Fruit fly (Drosophila melanogaster): ENCODE measurements around the gene CG4229.
"Not testable (repeated sequence)": the region's sequence is repeated elsewhere in the genome, so short reads cannot be mapped to it uniquely, and the experiment has no call there.

The CG4229 gene

DNA sequence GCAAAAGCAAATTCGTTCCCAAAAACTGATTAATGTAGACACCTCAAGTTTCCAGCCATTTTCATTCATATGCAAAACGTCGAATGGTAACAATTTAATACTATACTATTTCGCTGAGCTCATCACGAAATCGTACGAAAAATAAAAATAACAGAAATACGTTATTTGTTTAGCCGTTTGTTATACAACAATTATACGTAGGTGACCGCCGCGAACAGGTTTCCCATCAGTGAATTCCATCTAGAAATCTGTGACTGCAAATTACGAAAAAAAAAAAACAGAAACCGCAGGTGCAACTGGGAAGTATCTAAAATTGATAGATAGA is 15.1 kb downstream of the CG4229 start:
- TF ChIP-seq psq (optimal IDR thresholded peaks at IDR 0.05) (no peak), Myc (optimal IDR thresholded peaks at IDR 0.05) (no peak), insv (optimal IDR thresholded peaks at IDR 0.05) (no peak), h (optimal IDR thresholded peaks at IDR 0.05) (no peak), Sin3A (optimal IDR thresholded peaks at IDR 0.05) (no peak), ttk (optimal IDR thresholded peaks at IDR 0.05) (no peak)

DNA sequence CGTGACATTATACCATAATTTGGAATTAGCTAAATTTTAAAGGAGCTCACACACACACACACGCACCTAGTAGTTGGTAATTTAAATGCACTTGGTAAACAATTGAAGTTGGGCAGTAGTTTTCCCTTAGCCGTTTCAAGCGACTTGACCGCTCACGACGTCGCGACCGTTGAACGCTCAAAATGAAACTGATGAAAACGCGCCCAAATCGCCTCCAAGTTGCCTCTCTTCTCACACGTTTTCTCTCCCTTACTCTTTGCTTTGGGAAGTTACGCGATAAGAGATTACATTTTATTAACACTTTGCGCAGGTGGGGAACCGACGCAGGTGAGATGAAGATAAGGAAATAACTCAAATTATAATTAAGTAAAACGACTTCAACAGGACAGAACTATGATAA is 15.6 kb downstream of the CG4229 start:
- TF ChIP-seq Myc (optimal IDR thresholded peaks at IDR 0.05): no peak
- no peak for TF ChIP-seq ttk (optimal IDR thresholded peaks at IDR 0.05)
- no peak for TF ChIP-seq psq (optimal IDR thresholded peaks at IDR 0.05)
- TF ChIP-seq insv (optimal IDR thresholded peaks at IDR 0.05): no peak
- no peak for TF ChIP-seq Sin3A (optimal IDR thresholded peaks at IDR 0.05)
- no peak for TF ChIP-seq h (optimal IDR thresholded peaks at IDR 0.05)

DNA sequence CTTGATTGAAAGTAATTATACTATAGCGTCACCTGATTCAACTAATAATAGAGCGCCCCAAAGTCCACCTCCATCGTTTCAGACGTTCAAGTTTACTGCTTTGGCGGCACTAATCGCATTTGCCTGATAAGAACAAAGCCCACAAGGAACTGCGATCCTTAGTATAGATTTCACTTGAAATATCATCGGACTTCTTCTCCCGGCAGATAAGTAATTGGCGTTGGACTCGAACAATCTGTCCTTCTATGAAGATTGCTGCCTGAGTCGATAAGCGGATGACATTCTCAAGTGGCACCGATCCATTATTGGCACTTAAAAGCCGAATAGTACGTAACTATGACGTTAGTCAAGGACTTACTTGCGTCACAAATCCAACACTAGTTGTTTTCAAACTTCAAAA is 16.6 kb downstream of the CG4229 start, which contains the start of gene Mipp1:
Gene Mipp1, minus strand, starts transcription at position 101 of the 400 bp plus-strand sequence.
- not testable (repeated sequence) for TF ChIP-seq ttk, insv, psq (optimal IDR thresholded peaks at IDR 0.05)

- TF ChIP-seq Sin3A (optimal IDR thresholded peaks at IDR 0.05) (no peak), ttk (optimal IDR thresholded peaks at IDR 0.05) (no peak), psq (optimal IDR thresholded peaks at IDR 0.05) (no peak), Myc (optimal IDR thresholded peaks at IDR 0.05) (no peak), insv (optimal IDR thresholded peaks at IDR 0.05) (no peak)
These were observed 17.8 kb downstream of the CG4229 start, which contains the start of gene mbf1 for dm6 chr3L:16574307-16574946. TSS of gene mbf1 (plus strand) at chr3L:16574436.

- TF ChIP-seq insv (optimal IDR thresholded peaks at IDR 0.05): no peak
- TF ChIP-seq h (optimal IDR thresholded peaks at IDR 0.05): no peak
These were observed 23.4 kb downstream of the CG4229 start, which contains the start of gene nxf2 for dm6 chr3L:16580049-16580448. TSS of gene nxf2 (minus strand) at chr3L:16580306.

- no peak for TF ChIP-seq Sin3A (optimal IDR thresholded peaks at IDR 0.05)
These were observed 24.6 kb downstream of the CG4229 start, which contains the start of gene Smn for dm6 chr3L:16581201-16581705. TSS of gene Smn (minus strand) at chr3L:16581547.

- TF ChIP-seq psq (optimal IDR thresholded peaks at IDR 0.05): no peak
- TF ChIP-seq Sin3A (optimal IDR thresholded peaks at IDR 0.05): no peak
- no peak for TF ChIP-seq Myc (optimal IDR thresholded peaks at IDR 0.05)
- TF ChIP-seq ttk (optimal IDR thresholded peaks at IDR 0.05): no peak
- TF ChIP-seq h (optimal IDR thresholded peaks at IDR 0.05): no peak
- no peak for TF ChIP-seq insv (optimal IDR thresholded peaks at IDR 0.05)
These were observed 26.2 kb downstream of the CG4229 start, which contains the start of gene Rpn12 for dm6 chr3L:16582678-16583315. TSS of gene Rpn12 (plus strand) at chr3L:16583028.

dm6 chr3L:16584074-16584578 is 27.5 kb downstream of the CG4229 start, which contains the start of gene UQCR-C2:
TSS of gene UQCR-C2 (plus strand) at chr3L:16584124.
- TF ChIP-seq insv (optimal IDR thresholded peaks at IDR 0.05) (no peak), psq (optimal IDR thresholded peaks at IDR 0.05) (no peak), Myc (optimal IDR thresholded peaks at IDR 0.05) (no peak), ttk (optimal IDR thresholded peaks at IDR 0.05) (no peak), Sin3A (optimal IDR thresholded peaks at IDR 0.05) (no peak), h (optimal IDR thresholded peaks at IDR 0.05) (no peak)

DNA sequence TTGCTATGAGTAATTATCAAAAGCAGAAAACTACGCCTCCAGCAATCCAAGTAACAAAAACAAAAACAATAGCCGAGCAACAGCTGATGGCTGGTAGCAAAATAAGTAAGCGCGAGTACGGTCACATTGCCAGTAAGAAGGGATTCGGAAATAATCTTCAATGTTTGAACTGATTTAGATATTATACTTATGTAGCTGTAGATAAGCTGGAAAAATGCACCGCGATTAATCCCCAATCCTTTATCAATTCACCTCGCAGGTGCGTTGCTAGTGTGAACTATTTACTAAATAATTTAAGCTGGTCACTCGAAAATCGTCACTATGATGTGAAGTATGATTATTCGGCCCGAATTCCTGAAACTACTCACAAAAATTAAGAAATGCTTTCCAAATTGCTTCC is 30.4 kb downstream of the CG4229 start, which contains the start of the genes Syx8 and CG32163:
Gene Syx8, minus strand, starts transcription at position 69 of the 400 bp plus-strand sequence.
Gene CG32163, plus strand, starts transcription at position 169 of the 400 bp plus-strand sequence.
- TF ChIP-seq ttk (optimal IDR thresholded peaks at IDR 0.05) (no peak), h (optimal IDR thresholded peaks at IDR 0.05) (no peak), insv (optimal IDR thresholded peaks at IDR 0.05) (no peak), Myc (optimal IDR thresholded peaks at IDR 0.05) (no peak)

DNA sequence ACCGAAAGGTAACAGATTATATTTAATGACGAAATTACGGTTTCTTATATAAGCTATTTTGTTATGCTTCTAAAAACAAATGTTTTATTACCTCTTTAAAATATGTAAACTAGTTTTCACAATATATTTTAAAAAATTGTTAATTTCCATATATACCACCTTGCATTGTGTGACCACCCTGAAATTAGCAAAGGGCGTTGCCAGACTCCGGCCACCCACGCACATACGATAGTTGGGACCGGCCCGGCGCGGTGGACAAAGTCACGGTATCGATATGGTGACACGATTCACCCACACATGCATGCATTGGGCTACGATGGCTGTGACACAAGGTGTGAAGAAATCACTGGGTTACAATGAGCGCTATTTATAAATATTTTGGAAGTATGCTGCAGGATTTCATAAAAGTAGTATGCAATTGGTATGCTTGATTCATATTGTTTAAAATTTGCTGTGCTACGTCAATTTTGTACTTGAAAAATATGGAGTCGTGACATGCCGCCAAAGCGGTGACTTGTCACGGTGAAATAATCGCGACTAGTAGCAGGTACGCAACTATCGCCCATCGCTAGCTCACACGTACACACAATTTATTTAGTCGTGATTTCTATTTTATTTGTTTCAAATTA is 31.5 kb downstream of the CG4229 start:
- TF ChIP-seq psq (optimal IDR thresholded peaks at IDR 0.05) (no peak), insv (optimal IDR thresholded peaks at IDR 0.05) (no peak), Sin3A (optimal IDR thresholded peaks at IDR 0.05) (no peak), ttk (optimal IDR thresholded peaks at IDR 0.05) (no peak), h (optimal IDR thresholded peaks at IDR 0.05) (no peak), Myc (optimal IDR thresholded peaks at IDR 0.05) (no peak)

DNA sequence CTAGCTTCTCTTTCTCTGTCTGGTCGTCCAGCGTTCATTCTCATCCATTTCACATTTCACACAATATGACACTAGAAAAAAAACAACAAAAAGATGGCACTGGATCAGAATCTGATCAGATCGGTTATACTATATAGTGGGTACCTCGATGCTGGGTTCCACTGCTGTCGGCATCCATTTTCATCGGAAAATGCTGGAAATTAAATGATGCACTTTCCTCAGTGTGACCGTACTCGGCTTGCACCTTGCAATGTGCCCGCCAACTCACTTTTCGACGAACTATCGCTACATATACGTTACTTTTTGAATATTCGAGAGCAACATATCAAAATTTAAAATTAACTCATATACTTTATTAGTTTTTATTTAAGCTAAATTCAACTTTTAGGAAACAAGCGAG is 34.2 kb downstream of the CG4229 start, which contains the start of gene tra:
Gene tra, minus strand, starts transcription at position 191 of the 400 bp plus-strand sequence.
- TF ChIP-seq Myc (optimal IDR thresholded peaks at IDR 0.05): no peak
- no peak for TF ChIP-seq ttk (optimal IDR thresholded peaks at IDR 0.05)
- TF ChIP-seq Sin3A (optimal IDR thresholded peaks at IDR 0.05): no peak
- no peak for TF ChIP-seq h (optimal IDR thresholded peaks at IDR 0.05)
- TF ChIP-seq insv (optimal IDR thresholded peaks at IDR 0.05): no peak
- TF ChIP-seq psq (optimal IDR thresholded peaks at IDR 0.05): no peak

- TF ChIP-seq ttk (optimal IDR thresholded peaks at IDR 0.05): no peak
- TF ChIP-seq Myc (optimal IDR thresholded peaks at IDR 0.05): no peak
- no peak for TF ChIP-seq h (optimal IDR thresholded peaks at IDR 0.05)
- TF ChIP-seq Sin3A (optimal IDR thresholded peaks at IDR 0.05): no peak
- TF ChIP-seq psq (optimal IDR thresholded peaks at IDR 0.05): no peak
- TF ChIP-seq insv (optimal IDR thresholded peaks at IDR 0.05): no peak
These were observed 38.4 kb downstream of the CG4229 start, which contains the start of the genes spd-2 and Apl for dm6 chr3L:16594922-16595518. TSS of gene spd-2 (minus strand) at chr3L:16595014. TSS of gene Apl (plus strand) at chr3L:16595181.
